Fruit fly (Drosophila melanogaster): ENCODE data around the gene CG33722.
A peak's percentile ranks its signal among the peaks of the same experiment; 100 is the strongest.

The CG33722 gene

DNA sequence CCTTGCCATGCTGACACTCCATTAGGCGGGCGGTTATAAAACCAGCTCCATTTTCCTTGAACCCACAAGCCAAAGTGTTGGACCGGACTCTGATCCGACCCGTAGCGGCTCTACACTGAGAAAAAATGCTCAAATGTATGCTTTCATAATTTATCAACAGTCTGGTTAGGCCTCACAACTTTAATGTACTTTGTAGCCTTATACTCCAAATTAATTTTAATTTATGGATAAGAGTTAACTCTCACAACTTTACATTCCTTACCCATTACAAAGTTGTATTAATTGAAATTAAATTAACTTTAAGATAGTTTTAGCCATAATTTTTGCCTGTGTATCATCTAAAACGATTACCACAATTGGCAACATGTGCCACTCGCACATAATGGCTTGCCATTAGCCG is 12.2 kb downstream of the CG33722 start (continued):
- TF ChIP-seq Deaf1 (tag; optimal IDR thresholded peaks at IDR 0.05), result peak; percentile 4
- no peak for TF ChIP-seq ab (GFP tag; optimal IDR thresholded peaks at IDR 0.05)
- TF ChIP-seq mam (GFP tag; optimal IDR thresholded peaks at IDR 0.05), result peak; percentile 12
- TF ChIP-seq CG6854 (GFP tag; optimal IDR thresholded peaks at IDR 0.05), result peak; percentile 4
- TF ChIP-seq zf30C (GFP tag; optimal IDR thresholded peaks at IDR 0.05), result no peak
- no peak for TF ChIP-seq CG12659 (GFP tag; optimal IDR thresholded peaks at IDR 0.05)
- TF ChIP-seq trem (tag; optimal IDR thresholded peaks at IDR 0.05), result no peak
- TF ChIP-seq insv (GFP tag; optimal IDR thresholded peaks at IDR 0.05), result no peak
- TF ChIP-seq lmd (GFP tag; IDR thresholded peaks at IDR 0.05), result peak; percentile 37; the same call in 1 of the 2 replicates
- no peak for TF ChIP-seq pros (GFP tag; optimal IDR thresholded peaks at IDR 0.05)
- TF ChIP-seq hb (GFP tag; IDR thresholded peaks at IDR 0.05; ENCODE audit: partially characterized antibody), result no peak
- peak; percentile 37; the same call in 2 of the 3 replicates for TF ChIP-seq row (GFP tag; IDR thresholded peaks at IDR 0.05)
- peak; percentile 33 for TF ChIP-seq phol (tag; optimal IDR thresholded peaks at IDR 0.05)
- TF ChIP-seq Trl (optimal IDR thresholded peaks at IDR 0.05), result no peak
- TF ChIP-seq Trl (GFP tag; optimal IDR thresholded peaks at IDR 0.05), result no peak
- TF ChIP-seq zfh2 (GFP tag; optimal IDR thresholded peaks at IDR 0.05), result peak; percentile 21
- no peak for TF ChIP-seq CG1024 (GFP tag; IDR thresholded peaks at IDR 0.05)
- TF ChIP-seq CG14050 (GFP tag; IDR thresholded peaks at IDR 0.05), result no peak
- TF ChIP-seq yki (optimal IDR thresholded peaks at IDR 0.05), result no peak
- peak in 1 of 2 experiments; percentile 21 for TF ChIP-seq Pdp1 (GFP tag; optimal IDR thresholded peaks at IDR 0.05)
- peak; percentile 39 for TF ChIP-seq CG12219 (GFP tag; optimal IDR thresholded peaks at IDR 0.05)
- TF ChIP-seq Oli (tag; optimal IDR thresholded peaks at IDR 0.05), result peak; percentile 7
- 0 out of 3 replicates have a peak, but pooled peaks have one; percentile 43 for TF ChIP-seq CG17361 (GFP tag; IDR thresholded peaks at IDR 0.05)
- peak; percentile 36 for TF ChIP-seq HHEX (GFP tag; optimal IDR thresholded peaks at IDR 0.05)
- no peak for TF ChIP-seq CG3726 (GFP tag; IDR thresholded peaks at IDR 0.05)
- TF ChIP-seq CG10565 (GFP tag; optimal IDR thresholded peaks at IDR 0.05), result no peak
- peak; percentile 2 for TF ChIP-seq HmgZ (tag; optimal IDR thresholded peaks at IDR 0.05)
- peak; percentile 44 for TF ChIP-seq dmrt99B (tag; optimal IDR thresholded peaks at IDR 0.05)
- TF ChIP-seq Eip74EF (GFP tag; optimal IDR thresholded peaks at IDR 0.05), result no peak
- peak; percentile 36 for TF ChIP-seq ind (GFP tag; optimal IDR thresholded peaks at IDR 0.05)
- TF ChIP-seq CG2678 (tag; optimal IDR thresholded peaks at IDR 0.05), result peak; percentile 61
- TF ChIP-seq Asciz (GFP tag; optimal IDR thresholded peaks at IDR 0.05), result no peak
- no peak for TF ChIP-seq CG8944 (GFP tag; optimal IDR thresholded peaks at IDR 0.05)
- TF ChIP-seq trh (GFP tag; optimal IDR thresholded peaks at IDR 0.05), result no peak
- TF ChIP-seq gem (tag; optimal IDR thresholded peaks at IDR 0.05), result peak; percentile 65
- TF ChIP-seq cas (GFP tag; IDR thresholded peaks at IDR 0.05), result no peak
- no peak for TF ChIP-seq CG8290 (GFP tag; optimal IDR thresholded peaks at IDR 0.05)
- peak in 1 of 2 experiments; percentile 13 for TF ChIP-seq CG8290 (tag; optimal IDR thresholded peaks at IDR 0.05)
- TF ChIP-seq Sox102F (GFP tag; optimal IDR thresholded peaks at IDR 0.05), result peak; percentile 34
- TF ChIP-seq CG14014 (GFP tag; IDR thresholded peaks at IDR 0.05), result no peak
- no peak for TF ChIP-seq fru (optimal IDR thresholded peaks at IDR 0.05)
- TF ChIP-seq PHDP (tag; optimal IDR thresholded peaks at IDR 0.05), result peak; percentile 42
- TF ChIP-seq CG4730 (GFP tag; IDR thresholded peaks at IDR 0.05), result no peak
- no peak for TF ChIP-seq tx (GFP tag; optimal IDR thresholded peaks at IDR 0.05)
- peak; percentile 11 for TF ChIP-seq org-1 (GFP tag; optimal IDR thresholded peaks at IDR 0.05)
- no peak for TF ChIP-seq Hand (GFP tag; optimal IDR thresholded peaks at IDR 0.05)
- TF ChIP-seq sens (GFP tag), result peak; percentile 39
- TF ChIP-seq CG9817 (tag; optimal IDR thresholded peaks at IDR 0.05), result peak; percentile 26
- TF ChIP-seq CG9727 (GFP tag; optimal IDR thresholded peaks at IDR 0.05), result peak; percentile 23
- no peak for TF ChIP-seq CG4282 (GFP tag; optimal IDR thresholded peaks at IDR 0.05)
- TF ChIP-seq emc (GFP tag; optimal IDR thresholded peaks at IDR 0.05), result no peak
- TF ChIP-seq CG14667 (GFP tag; IDR thresholded peaks at IDR 0.05), result no peak
- TF ChIP-seq otp (GFP tag; IDR thresholded peaks at IDR 0.05), result no peak
